Worm (Caenorhabditis elegans) whole organism, young adult: ENCODE measurements around the gene Y40H7A.10.
A peak's percentile ranks its signal among the peaks of the same experiment; 100 is the strongest.
"Not testable (repeated sequence)": the region's sequence is repeated elsewhere in the genome, so short reads cannot be mapped to it uniquely, and the experiment has no call there.

Experiments used
- D2030.7 ChIP-seq: fragments of 200-800 bp; sonication (Bioruptor generic); IDR thresholded peaks from 2 replicates; pipeline ENCODE4 v1.3.6; 2022; ENCODE audit warnings: missing genetic modification reagents, missing genetic modification characterization, missing compliant biosample characterization
- F10E7.11 ChIP-seq: sonication (generic microtip); optimal IDR thresholded peaks from 2 replicates; lab custom pipeline; 2017; ENCODE audit warnings: mild to moderate bottlenecking, missing genetic modification characterization, moderate library complexity, missing compliant biosample characterization
- F23B12.7 ChIP-seq: sonication (generic microtip); optimal IDR thresholded peaks from 2 replicates; lab custom pipeline; 2017; ENCODE audit warnings: missing genetic modification characterization, mild to moderate bottlenecking, missing compliant biosample characterization, antibody characterized with exemption, moderate library complexity; ENCODE audit not compliant: insufficient read depth
- F33H1.4 ChIP-seq: fragments of 200-800 bp; sonication (Bioruptor generic); IDR thresholded peaks from 2 replicates; pipeline ENCODE4 v1.3.6; 2022; ENCODE audit warnings: missing genetic modification reagents, missing genetic modification characterization, missing compliant biosample characterization
- F39B2.1 ChIP-seq: fragments of 200-800 bp; sonication (Bioruptor generic); IDR thresholded peaks from 2 replicates; pipeline ENCODE4 v1.3.6; 2022; ENCODE audit warnings: missing genetic modification reagents, missing genetic modification characterization, missing compliant biosample characterization
- F49E8.2 ChIP-seq: sonication (generic microtip); optimal IDR thresholded peaks from 3 replicates; lab custom pipeline; 2017; ENCODE audit warnings: missing genetic modification characterization, mild to moderate bottlenecking, missing compliant biosample characterization, antibody characterized with exemption, moderate library complexity; ENCODE audit not compliant: insufficient read depth
- T07F8.4 ChIP-seq: sonication (generic microtip); optimal IDR thresholded peaks from 2 replicates; lab custom pipeline; 2016; ENCODE audit warnings: mild to moderate bottlenecking, missing genetic modification characterization, moderate library complexity, missing compliant biosample characterization
- attf-6 ChIP-seq: fragments of 200-800 bp; sonication (Bioruptor generic); IDR thresholded peaks from 2 replicates; pipeline ENCODE4 v1.3.6; 2022; ENCODE audit warnings: missing genetic modification reagents, missing genetic modification characterization, missing compliant biosample characterization
- bed-1 ChIP-seq: fragments of 200-800 bp; sonication (Bioruptor generic); IDR thresholded peaks from 2 replicates; pipeline ENCODE4 v1.3.6; 2022; ENCODE audit warnings: missing genetic modification reagents, missing genetic modification characterization, missing compliant biosample characterization
- bed-2 ChIP-seq: fragments of 200-800 bp; sonication (Bioruptor generic); IDR thresholded peaks from 2 replicates; pipeline ENCODE4 v1.3.6; 2022; ENCODE audit warnings: missing genetic modification reagents, missing genetic modification characterization, missing compliant biosample characterization
- cebp-2 ChIP-seq: fragments of 200-800 bp; sonication (Bioruptor generic); IDR thresholded peaks from 2 replicates; pipeline ENCODE4 v1.3.6; 2022; ENCODE audit warnings: missing genetic modification characterization, missing compliant biosample characterization
- ekl-4 ChIP-seq: fragments of 200-800 bp; sonication (Bioruptor generic); IDR thresholded peaks from 2 replicates; pipeline ENCODE4 v1.3.6; 2022; ENCODE audit warnings: missing genetic modification reagents, missing genetic modification characterization, missing compliant biosample characterization
- ets-4 ChIP-seq: fragments of 200-800 bp; sonication (Bioruptor generic); optimal IDR thresholded peaks from 2 replicates; lab custom pipeline; 2018; ENCODE audit warnings: mild to moderate bottlenecking, missing genetic modification characterization, missing compliant biosample characterization
- fkh-3 ChIP-seq: sonication (generic microtip); optimal IDR thresholded peaks from 2 replicates; lab custom pipeline; 2016; ENCODE audit warnings: mild to moderate bottlenecking, missing genetic modification characterization, missing compliant biosample characterization
- hlh-26 ChIP-seq: fragments of 200-800 bp; sonication (Bioruptor generic); conservative IDR thresholded peaks from 2 replicates; pipeline ENCODE4 v1.3.6; 2022; ENCODE audit warnings: missing genetic modification reagents, missing genetic modification characterization, missing compliant biosample characterization
- hmg-1.2 ChIP-seq: fragments of 200-800 bp; sonication (Bioruptor generic); IDR thresholded peaks from 2 replicates; pipeline ENCODE4 v1.3.6; 2022; ENCODE audit warnings: missing genetic modification reagents, missing genetic modification characterization, missing compliant biosample characterization
- hsf-1 ChIP-seq: fragments of 200-800 bp; sonication (Bioruptor generic); IDR thresholded peaks from 2 replicates; pipeline ENCODE4 v1.3.6; 2022; ENCODE audit warnings: missing genetic modification reagents, missing genetic modification characterization, missing compliant biosample characterization
- lin-40 ChIP-seq: sonication (generic microtip); optimal IDR thresholded peaks from 2 replicates; lab custom pipeline; 2016; ENCODE audit warnings: missing genetic modification characterization, mild to moderate bottlenecking, missing compliant biosample characterization, missing genotype, missing genetic modification reagents
- lsl-1 ChIP-seq: fragments of 200-800 bp; sonication (Bioruptor generic); optimal IDR thresholded peaks from 2 replicates; lab custom pipeline; 2018; ENCODE audit warnings: mild to moderate bottlenecking, missing genetic modification characterization, moderate library complexity, missing compliant biosample characterization
- lsy-27 ChIP-seq: sonication (generic microtip); optimal IDR thresholded peaks from 2 replicates; lab custom pipeline; 2017; ENCODE audit warnings: missing genetic modification characterization, mild to moderate bottlenecking, missing compliant biosample characterization, antibody characterized with exemption, missing genotype, borderline replicate concordance; ENCODE audit not compliant: insufficient read depth
- madf-6 ChIP-seq: fragments of 200-800 bp; sonication (Bioruptor generic); IDR thresholded peaks from 2 replicates; pipeline ENCODE4 v1.3.6; 2022; ENCODE audit warnings: missing genetic modification reagents, missing genetic modification characterization, missing compliant biosample characterization
- mcd-1 ChIP-seq: fragments of 200-800 bp; sonication (Bioruptor generic); IDR thresholded peaks from 2 replicates; pipeline ENCODE4 v1.3.6; 2022; ENCODE audit warnings: missing genetic modification reagents, missing genetic modification characterization, missing compliant biosample characterization
- pbrm-1 ChIP-seq: fragments of 200-800 bp; sonication (Bioruptor generic); IDR thresholded peaks from 2 replicates; pipeline ENCODE4 v1.3.6; 2022; ENCODE audit warnings: missing genetic modification reagents, missing genetic modification characterization, missing compliant biosample characterization
- pha-4 ChIP-seq: fragments of 150-350 bp; sonication (generic microtip); optimal IDR thresholded peaks from 2 replicates; lab custom pipeline; 2014; ENCODE audit warnings: missing biosample characterization, missing genetic modification reagents, missing genetic modification characterization
- rcor-1 ChIP-seq: fragments of 200-800 bp; sonication (Bioruptor generic); IDR thresholded peaks from 2 replicates; pipeline ENCODE4 v1.3.6; 2022; ENCODE audit warnings: missing genetic modification reagents, missing genetic modification characterization, missing compliant biosample characterization
- snpc-1.1 ChIP-seq: sonication (generic microtip); optimal IDR thresholded peaks from 2 replicates; lab custom pipeline; 2017; ENCODE audit warnings: missing genetic modification characterization, mild to moderate bottlenecking, missing compliant biosample characterization, antibody characterized with exemption, moderate library complexity, missing genotype, missing genetic modification reagents; ENCODE audit not compliant: insufficient read depth
- snpc-1.3 ChIP-seq: sonication (generic microtip); optimal IDR thresholded peaks from 2 replicates; lab custom pipeline; 2017; ENCODE audit warnings: missing genetic modification characterization, mild to moderate bottlenecking, missing compliant biosample characterization, antibody characterized with exemption, moderate library complexity, missing genotype, missing genetic modification reagents; ENCODE audit not compliant: insufficient read depth
- snpc-3.4 ChIP-seq: sonication (generic microtip); optimal IDR thresholded peaks from 2 replicates; lab custom pipeline; 2017; ENCODE audit warnings: missing genetic modification characterization, mild to moderate bottlenecking, missing compliant biosample characterization, antibody characterized with exemption, moderate library complexity, missing genotype, missing genetic modification reagents
- snpc-4 ChIP-seq, 5 experiments: fragments of 150-350 bp in 1 of 5; sonication (generic microtip) in 4 of 5; optimal IDR thresholded peaks; 2 replicates each; lab custom pipeline; 2014 to 2018; ENCODE audit warnings: missing genetic modification characterization in 5 of 5, missing biosample characterization in 3 of 5, antibody characterized with exemption in 2 of 5, mild to moderate bottlenecking in 2 of 5, missing compliant biosample characterization in 2 of 5, missing genotype in 2 of 5, moderate library complexity in 2 of 5, missing genetic modification reagents in 1 of 5
- tbp1 ChIP-seq: fragments of 200-800 bp; sonication (Bioruptor generic); optimal IDR thresholded peaks from 2 replicates; lab custom pipeline; 2018; ENCODE audit warnings: mild to moderate bottlenecking, missing genetic modification characterization, missing compliant biosample characterization
- unc-130 ChIP-seq: sonication (generic microtip); optimal IDR thresholded peaks from 2 replicates; lab custom pipeline; 2016; ENCODE audit warnings: missing genetic modification reagents, missing genetic modification characterization, missing compliant biosample characterization
- zim-3 ChIP-seq: sonication (generic microtip); optimal IDR thresholded peaks from 2 replicates; lab custom pipeline; 2017; ENCODE audit warnings: mild to moderate bottlenecking, missing genetic modification characterization, moderate library complexity, missing compliant biosample characterization

Gene Y40H7A.10

ce11 chrIV:15234272-15234671 lies 18.9 kb upstream of the Y40H7A.10 start:
- TF ChIP-seq F33H1.4 (GFP tag; lab: Robert Waterston, UW) (no peak), F49E8.2 (tag; lab: Kevin White, UChicago) (peak; percentile 58), lin-40 (tag; lab: Kevin White, UChicago) (no peak), zim-3 (no peak), snpc-1.3 (peak; percentile 81), hsf-1 (GFP tag; lab: Robert Waterston, UW) (peak; percentile 62; the same call in 1 of the 2 replicates), pbrm-1 (GFP tag; lab: Robert Waterston, UW) (peak; percentile 93), unc-130 (GFP tag; lab: Kevin White, UChicago) (no peak), pha-4 (tag; lab: Kevin White, UChicago) (no peak), bed-2 (GFP tag; lab: Robert Waterston, UW) (no peak), snpc-3.4 (tag; lab: Kevin White, UChicago) (peak; percentile 66), D2030.7 (GFP tag; lab: Robert Waterston, UW) (peak; percentile 69), T07F8.4 (tag; lab: Kevin White, UChicago) (no peak), rcor-1 (GFP tag; lab: Robert Waterston, UW) (peak; percentile 85), madf-6 (GFP tag; lab: Robert Waterston, UW) (peak; percentile 81), lsl-1 (peak; percentile 5), bed-1 (no peak), snpc-4 (GFP tag; optimal IDR thresholded peaks at IDR 0.05; lab: Kevin White, UChicago) (peak; percentile 95), snpc-4 (tag; optimal IDR thresholded peaks at IDR 0.05; lab: Kevin White, UChicago) (peak; percentile 96 to 99 (median 96)), tbp1 (GFP tag; lab: Kevin White, UChicago) (peak; percentile 69), snpc-1.1 (tag; lab: Kevin White, UChicago) (peak; percentile 91), hmg-1.2 (GFP tag; lab: Robert Waterston, UW) (peak; percentile 84), mcd-1 (peak; percentile 52; the same call in 1 of the 2 replicates), attf-6 (GFP tag; lab: Robert Waterston, UW) (peak; percentile 100), ekl-4 (GFP tag; lab: Robert Waterston, UW) (0 out of 2 replicates have a peak, but pooled peaks have one; percentile 28)

- TF ChIP-seq fkh-3 (tag; lab: Kevin White, UChicago) = no peak
- no peak for TF ChIP-seq F10E7.11 (tag; lab: Kevin White, UChicago)
- TF ChIP-seq ets-4 (GFP tag; lab: Kevin White, UChicago) = no peak
- TF ChIP-seq lsy-27 (tag; lab: Kevin White, UChicago) = no peak
- TF ChIP-seq hlh-26 (GFP tag; lab: Robert Waterston, UW) = no peak
- TF ChIP-seq F39B2.1 (GFP tag; lab: Robert Waterston, UW) = no peak
- no peak for TF ChIP-seq F23B12.7 (tag; lab: Kevin White, UChicago)
These were observed 4.9 kb upstream of the Y40H7A.10 start, which contains the start of gene Y40H7A.11 for ce11 chrIV:15220253-15220652. Y40H7A.11 (minus strand) TSS chrIV:15220353.

- TF ChIP-seq cebp-2 (peak; percentile 80; the same call in 1 of the 2 replicates), pbrm-1 (GFP tag; lab: Robert Waterston, UW) (0 out of 2 replicates have a peak, but pooled peaks have one; percentile 31), attf-6 (GFP tag; lab: Robert Waterston, UW) (peak; percentile 83; the same call in 1 of the 2 replicates), snpc-4 (tag; optimal IDR thresholded peaks at IDR 0.05; lab: Kevin White, UChicago) (peak in 2 of 4 experiments; percentile 6 to 91), hmg-1.2 (GFP tag; lab: Robert Waterston, UW) (peak; percentile 5; the same call in 1 of the 2 replicates)
- not testable (repeated sequence) for TF ChIP-seq snpc-4 (GFP tag; optimal IDR thresholded peaks at IDR 0.05; lab: Kevin White, UChicago)
- TF ChIP-seq, all 124 proteins: peak for 5; not testable (repeated sequence) for 119
These were observed 2.8 kb upstream of the Y40H7A.10 start for ce11 chrIV:15218107-15218657.
